Fruit fly (Drosophila melanogaster) ovary, adult (tissue): ENCODE results near the gene mib2.
A peak's percentile ranks its signal among the peaks of the same experiment; 100 is the strongest.

Experiments
- CG17801 ChIP-seq: fragments of 200-800 bp; optimal IDR thresholded peaks from 2 replicates; lab custom pipeline; 2019; ENCODE audit warnings: missing biosample characterization, mild to moderate bottlenecking, missing genetic modification characterization, moderate library complexity; ENCODE audit not compliant: partially characterized antibody

The mib2 gene

DNA sequence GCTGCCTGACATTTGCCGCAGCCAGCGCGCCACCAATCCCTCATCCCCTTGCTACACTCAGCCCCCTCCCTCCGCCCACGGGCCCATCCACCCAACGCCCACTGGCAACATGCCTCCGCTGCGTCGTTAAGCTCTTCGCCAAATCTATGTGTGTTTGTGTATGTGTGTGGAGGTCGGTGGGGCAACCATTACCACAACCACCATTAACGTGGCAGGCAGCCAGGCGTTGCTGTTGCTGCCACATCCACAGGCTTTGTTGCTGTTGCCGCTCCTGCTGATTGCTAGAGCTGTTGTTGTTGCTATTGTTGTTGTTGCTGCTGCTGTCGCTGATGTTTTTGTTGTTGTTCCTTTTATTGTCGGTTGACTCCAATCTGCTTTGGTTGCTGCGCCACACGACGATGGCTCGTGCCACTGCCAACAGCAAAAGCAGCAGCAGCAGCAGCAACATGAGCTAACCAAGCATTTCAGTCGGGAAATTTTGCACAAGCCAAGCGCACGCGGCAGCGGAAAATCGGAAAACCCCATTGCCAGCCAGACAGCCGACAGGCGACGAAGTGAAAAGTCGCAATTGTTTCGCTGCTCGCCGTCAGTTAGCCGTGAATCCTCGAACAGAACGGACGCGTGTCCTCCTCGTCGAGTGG lies 6.9 kb upstream of the mib2 start, which contains the start of gene Sidpn:
Gene Sidpn, plus strand, starts transcription at position 465 of the 641 bp plus-strand sequence.
- no peak for TF ChIP-seq CG17801 (GFP tag; lab: Kevin White, UChicago)

DNA sequence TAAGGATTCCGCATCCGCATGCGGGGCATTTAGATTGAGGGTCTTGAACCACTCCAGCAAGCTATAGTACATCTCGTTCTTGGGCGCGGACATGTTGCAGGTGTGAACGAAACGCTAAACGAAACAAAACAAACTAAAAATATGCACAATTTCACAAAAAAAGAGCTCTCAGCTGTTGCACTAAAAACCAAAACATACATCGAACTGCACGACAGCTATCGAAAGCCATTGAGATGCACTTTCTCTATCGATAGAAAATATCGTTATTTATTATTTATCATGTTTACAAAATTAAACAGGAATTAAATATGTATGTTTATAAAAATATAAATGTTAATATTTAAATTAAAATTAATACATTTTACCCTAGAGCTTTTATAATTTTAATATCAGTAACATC lies 956 bp upstream of the mib2 start, which contains the start of gene hook:
Gene hook, minus strand, starts transcription at position 211 of the 400 bp plus-strand sequence.
- TF ChIP-seq CG17801 (GFP tag; lab: Kevin White, UChicago), result peak; percentile 32

dm6 chr2L:19035013-19035412 lies 769 bp downstream of the mib2 start:
- TF ChIP-seq CG17801 (GFP tag; lab: Kevin White, UChicago), result no peak

- TF ChIP-seq CG17801 (GFP tag; lab: Kevin White, UChicago), result no peak
Measured at dm6 chr2L:19036105-19036714, 2.0 kb downstream of the mib2 start.

DNA sequence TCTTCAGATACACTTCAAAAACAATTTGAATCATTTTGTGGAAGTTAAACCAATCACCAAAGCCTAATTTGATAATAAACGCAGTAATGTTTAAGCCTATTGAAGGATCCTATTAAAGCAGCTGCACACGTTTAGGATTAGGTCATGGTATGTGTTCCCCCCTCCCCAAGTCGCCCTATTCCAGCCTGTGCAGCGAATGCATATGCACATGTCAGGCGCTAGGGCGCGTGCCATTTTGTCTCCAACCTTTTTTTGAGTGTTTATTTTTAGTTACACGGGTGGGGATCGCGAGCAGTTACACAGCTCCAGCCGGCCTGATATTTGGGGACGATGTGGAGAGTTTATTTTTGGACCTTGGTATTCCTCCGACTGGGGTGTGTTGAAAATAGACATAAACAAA lies 2.8 kb downstream of the mib2 start:
- TF ChIP-seq CG17801 (GFP tag; lab: Kevin White, UChicago), result no peak

DNA sequence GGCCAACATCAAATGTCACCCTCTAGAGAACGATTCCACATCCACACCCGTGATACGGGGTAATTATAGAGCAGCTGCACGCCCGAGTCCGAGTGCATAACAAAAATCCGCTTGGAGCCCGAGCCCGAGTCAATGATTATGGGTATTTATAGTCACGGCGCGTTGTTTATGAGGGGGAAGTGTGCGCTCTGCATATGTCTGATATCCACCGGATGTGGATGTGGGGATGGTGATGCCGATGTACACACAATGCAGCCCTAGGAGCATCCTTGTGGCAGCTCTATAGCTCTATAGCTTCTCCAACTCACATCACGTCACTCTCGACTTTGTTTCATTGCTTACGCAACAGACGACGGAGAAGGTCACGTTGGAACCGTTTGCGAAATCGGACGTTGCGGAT lies 3.2 kb downstream of the mib2 start:
- TF ChIP-seq CG17801 (GFP tag; lab: Kevin White, UChicago), result no peak

DNA sequence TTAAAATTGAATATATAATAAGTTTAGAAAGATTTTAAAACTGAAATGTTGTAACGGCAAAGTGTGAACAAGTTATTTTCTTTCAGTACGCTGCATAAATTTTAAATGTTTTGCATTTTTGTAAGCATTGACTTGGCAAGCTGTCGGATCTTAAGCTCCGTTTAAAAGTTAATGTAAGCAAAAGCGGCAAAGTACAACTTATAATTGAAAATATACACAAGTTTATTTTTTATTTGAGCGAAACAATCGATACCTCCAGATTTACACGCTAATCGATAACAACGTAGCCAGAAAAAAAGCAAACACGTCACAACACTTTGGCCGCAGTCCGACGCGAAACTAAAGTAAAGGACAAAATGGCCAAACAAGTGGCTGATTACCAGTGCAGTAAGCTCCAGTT lies 7.3 kb downstream of the mib2 start, which contains the start of gene Catsup:
Gene Catsup, plus strand, starts transcription at position 273 of the 400 bp plus-strand sequence.
- TF ChIP-seq CG17801 (GFP tag; lab: Kevin White, UChicago), result peak; percentile 2

DNA sequence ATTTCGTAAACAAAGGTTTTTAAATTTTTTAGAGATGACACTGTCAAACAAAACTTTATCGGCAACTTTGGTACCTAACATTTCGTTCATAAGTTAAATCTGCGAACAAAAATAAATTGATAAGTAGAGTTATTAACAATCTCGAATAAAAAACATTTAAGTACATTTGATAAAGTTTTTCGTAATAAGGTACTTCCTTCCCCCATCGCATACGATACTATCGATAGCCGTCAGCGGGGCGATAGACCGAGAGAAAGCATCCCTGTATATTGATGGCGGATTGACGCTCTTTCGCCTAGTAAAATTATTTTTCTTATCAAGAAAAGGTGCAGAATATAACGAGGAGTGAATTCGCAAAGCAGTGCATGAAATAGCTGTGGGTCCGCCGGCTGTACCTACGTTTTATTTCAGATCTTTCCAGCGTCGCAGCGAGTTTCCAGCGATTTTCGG lies 10.9 kb downstream of the mib2 start, which contains the start of the genes Ttc19 and Acn:
Gene Ttc19, minus strand, starts transcription at position 38 of the 450 bp plus-strand sequence.
Gene Acn, plus strand, starts transcription at position 245 of the 450 bp plus-strand sequence.
- TF ChIP-seq CG17801 (GFP tag; lab: Kevin White, UChicago), result peak; percentile 83

dm6 chr2L:19048912-19049311 lies 14.7 kb downstream of the mib2 start, which contains the start of gene CG10470:
CG10470 (plus strand) TSS chr2L:19049076.
- peak; percentile 26 for TF ChIP-seq CG17801 (GFP tag; lab: Kevin White, UChicago)

dm6 chr2L:19051534-19052100 lies 17.4 kb downstream of the mib2 start, which contains the start of gene Rpn3:
Rpn3 (plus strand) TSS chr2L:19051790.
- TF ChIP-seq CG17801 (GFP tag; lab: Kevin White, UChicago), result peak; percentile 84

- no peak for TF ChIP-seq CG17801 (GFP tag; lab: Kevin White, UChicago)
Measured at dm6 chr2L:19053860-19054515, 19.7 kb downstream of the mib2 start, which contains the start of gene CG10492. CG10492 (plus strand) TSS chr2L:19054078.

DNA sequence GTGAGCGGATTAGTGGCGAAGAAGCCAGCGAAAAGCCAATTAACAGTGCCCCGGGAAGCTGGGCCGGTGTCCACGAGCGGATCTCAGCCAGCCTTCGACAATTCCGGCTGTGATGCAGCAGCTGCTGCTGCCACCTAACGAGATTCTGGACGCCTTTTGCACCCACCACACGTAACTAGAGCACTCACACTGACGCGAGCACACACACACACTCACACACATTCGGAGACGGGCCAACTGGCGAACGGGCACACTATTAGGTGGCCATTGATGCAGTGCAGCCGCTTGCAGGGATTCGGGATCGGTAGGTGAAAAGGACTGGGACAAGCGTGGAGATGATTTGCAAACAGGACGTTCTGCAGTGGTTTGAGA lies 20.3 kb downstream of the mib2 start:
- no peak for TF ChIP-seq CG17801 (GFP tag; lab: Kevin White, UChicago)

DNA sequence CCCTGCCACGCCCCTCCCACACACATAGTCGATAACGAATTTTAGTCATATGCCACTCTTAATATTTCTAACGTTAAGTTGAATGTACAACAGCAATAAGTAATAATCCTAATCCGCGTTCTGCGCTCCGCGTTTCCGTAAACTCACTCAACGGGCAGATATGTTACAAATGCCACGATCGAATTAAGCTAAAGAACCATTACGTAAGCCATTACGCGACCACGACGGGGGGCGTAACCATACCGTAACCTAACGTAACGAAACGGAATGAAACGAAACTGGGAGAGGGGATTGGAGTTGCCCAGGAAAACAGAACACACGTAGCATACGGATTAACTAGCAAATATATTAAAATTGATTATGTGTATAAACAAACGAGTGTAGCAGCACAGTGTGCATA lies 23.6 kb downstream of the mib2 start:
- no peak for TF ChIP-seq CG17801 (GFP tag; lab: Kevin White, UChicago)

- TF ChIP-seq CG17801 (GFP tag; lab: Kevin White, UChicago), result no peak
Measured at dm6 chr2L:19058916-19059315, 24.7 kb downstream of the mib2 start, which contains the start of gene Phlpp. Phlpp (plus strand) TSS chr2L:19059129.
